Fruit fly (Drosophila melanogaster) whole organism, wandering third instar larva: ENCODE data around the gene CG17855.

Source experiments
- Jra ChIP-seq: sonication (Bioruptor generic); optimal IDR thresholded peaks from 2 replicates; lab custom pipeline; 2016; ENCODE audit warnings: missing biosample characterization, missing genetic modification characterization
- Sp1 ChIP-seq: fragments of 200-800 bp; sonication (Bioruptor generic); optimal IDR thresholded peaks from 3 replicates; lab custom pipeline; 2019; ENCODE audit warnings: missing biosample characterization, mild to moderate bottlenecking, missing genetic modification characterization, moderate library complexity
- dsf ChIP-seq: sonication (Bioruptor generic); optimal IDR thresholded peaks from 2 replicates; lab custom pipeline; 2016; ENCODE audit warnings: missing biosample characterization, missing genetic modification characterization, borderline replicate concordance
- pan ChIP-seq: fragments of >200 bp; optimal IDR thresholded peaks from 2 replicates; lab custom pipeline; 2017
- psq ChIP-seq: fragments of 200-800 bp; sonication (Bioruptor generic); optimal IDR thresholded peaks from 3 replicates; lab custom pipeline; 2017; ENCODE audit warnings: missing biosample characterization, mild to moderate bottlenecking, missing genetic modification characterization, moderate library complexity
- woc ChIP-seq: sonication (Bioruptor generic); optimal IDR thresholded peaks from 2 replicates; lab custom pipeline; 2016; ENCODE audit warnings: missing biosample characterization, mild to moderate bottlenecking, missing genetic modification characterization

DNA sequence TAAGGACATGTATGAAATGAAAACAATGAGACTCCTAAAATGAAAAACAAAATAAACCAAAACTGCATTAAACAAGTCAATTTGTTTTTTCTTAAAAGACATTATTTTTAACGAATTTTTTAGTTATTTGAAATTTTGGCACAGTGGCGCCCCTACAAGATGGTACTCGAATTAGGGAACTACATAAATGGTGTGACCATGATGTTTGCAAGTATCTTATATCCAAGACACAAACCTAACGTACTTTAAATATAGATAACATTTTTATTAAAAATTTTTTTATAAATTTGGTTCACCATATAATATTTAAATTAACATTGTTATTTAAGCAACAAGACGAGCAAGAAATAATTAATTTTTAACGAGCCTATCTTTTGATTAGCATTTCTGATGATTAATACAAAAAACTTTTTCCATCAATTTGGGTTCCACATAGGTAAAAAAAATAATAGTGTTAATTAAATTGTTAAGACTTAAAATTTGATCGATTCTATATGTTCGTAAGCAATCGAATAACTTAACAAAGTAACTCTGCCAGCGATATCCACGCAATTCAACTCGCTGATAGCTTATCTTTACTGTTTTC lies at the start of gene CG17855:
- TF ChIP-seq Jra (GFP tag; lab: Kevin White, UChicago) (no peak), dsf (GFP tag; lab: Kevin White, UChicago) (no peak), Sp1 (no peak), pan (lab: Kevin White, UChicago) (no peak), woc (GFP tag; lab: Kevin White, UChicago) (no peak), psq (GFP tag; lab: Kevin White, UChicago) (no peak)
